Fruit fly (Drosophila melanogaster) whole organism, embryonic: ENCODE results near the gene CG2865.

Experiments used
- Awh ChIP-seq: fragments of 200-800 bp; sonication (Bioruptor generic); IDR thresholded peaks from 2 replicates; pipeline ENCODE4, ENCODE4 v1.3.6; 2022; ENCODE audit warnings: missing biosample characterization, missing genetic modification characterization
- BtbVII ChIP-seq: fragments of 200-800 bp; sonication (Bioruptor generic); optimal IDR thresholded peaks from 3 replicates; lab custom pipeline; 2017; ENCODE audit warnings: missing biosample characterization, mild to moderate bottlenecking, missing genetic modification characterization
- C15 ChIP-seq: fragments of 200-800 bp; sonication (Bioruptor generic); IDR thresholded peaks from 3 replicates; pipeline ENCODE4 v1.3.6; 2022; ENCODE audit warnings: missing biosample characterization, missing genetic modification characterization
- CG12104 ChIP-seq: fragments of 200-800 bp; sonication (Bioruptor generic); optimal IDR thresholded peaks from 3 replicates; lab custom pipeline; 2016; ENCODE audit warnings: missing biosample characterization, missing genetic modification characterization
- CG12219 ChIP-seq: fragments of 200-800 bp; sonication (Bioruptor generic); optimal IDR thresholded peaks from 3 replicates; lab custom pipeline; 2018; ENCODE audit warnings: missing biosample characterization, mild to moderate bottlenecking, missing genetic modification characterization
- CG12942 ChIP-seq: fragments of 200-800 bp; sonication (Bioruptor generic); optimal IDR thresholded peaks from 3 replicates; lab custom pipeline; 2016; ENCODE audit warnings: missing biosample characterization, missing genetic modification characterization
- CG13296 ChIP-seq: fragments of 200-800 bp; sonication (Bioruptor generic); optimal IDR thresholded peaks from 3 replicates; lab custom pipeline; 2018; ENCODE audit warnings: missing biosample characterization, mild to moderate bottlenecking, missing genetic modification characterization
- CG13624 ChIP-seq: fragments of 200-800 bp; sonication (Bioruptor generic); optimal IDR thresholded peaks from 2 replicates; lab custom pipeline; 2016; ENCODE audit warnings: missing biosample characterization, missing genetic modification characterization
- CG14441 ChIP-seq: fragments of 200-800 bp; sonication (Bioruptor generic); IDR thresholded peaks from 2 replicates; pipeline ENCODE4 v1.3.6; 2022; ENCODE audit warnings: missing biosample characterization, missing genetic modification characterization
- CG2202 ChIP-seq: fragments of 200-800 bp; sonication (Bioruptor generic); optimal IDR thresholded peaks from 2 replicates; lab custom pipeline; 2018; ENCODE audit warnings: missing biosample characterization, mild to moderate bottlenecking, missing genetic modification characterization
- CG30020 ChIP-seq: fragments of 200-800 bp; optimal IDR thresholded peaks from 2 replicates; lab custom pipeline; 2019; ENCODE audit warnings: missing biosample characterization, mild to moderate bottlenecking, missing genetic modification characterization, moderate library complexity
- CG3163 ChIP-seq: fragments of 200-800 bp; sonication (Bioruptor generic); optimal IDR thresholded peaks from 3 replicates; lab custom pipeline; 2016; ENCODE audit warnings: missing biosample characterization, missing genetic modification characterization
- CG32767 ChIP-seq: fragments of 200-800 bp; sonication (Bioruptor generic); IDR thresholded peaks from 2 replicates; pipeline ENCODE4 v1.3.6; 2022; ENCODE audit warnings: missing biosample characterization, missing genetic modification characterization
- CG4730 ChIP-seq: fragments of 200-800 bp; sonication (Bioruptor generic); IDR thresholded peaks from 2 replicates; pipeline ENCODE4 v1.3.6; 2022; ENCODE audit warnings: missing biosample characterization, missing genetic modification characterization
- CG5245 ChIP-seq: fragments of 200-800 bp; sonication (Bioruptor generic); optimal IDR thresholded peaks from 3 replicates; lab custom pipeline; 2016; ENCODE audit warnings: missing biosample characterization, missing genetic modification characterization
- CG6813 ChIP-seq: fragments of 200-800 bp; sonication (Bioruptor generic); optimal IDR thresholded peaks from 2 replicates; lab custom pipeline; 2017; ENCODE audit warnings: missing biosample characterization, missing genetic modification characterization, mild to moderate bottlenecking, moderate library complexity, missing genetic modification reagents
- CG8290 ChIP-seq, 3 experiments: fragments of 200-800 bp; sonication (Bioruptor generic); optimal IDR thresholded peaks; 2 replicates each; lab custom pipeline; 2016 to 2019; ENCODE audit warnings: missing biosample characterization in 3 of 3, missing genetic modification characterization in 3 of 3, mild to moderate bottlenecking in 2 of 3, moderate library complexity in 1 of 3
- Dek ChIP-seq: fragments of 200-800 bp; sonication (Bioruptor generic); optimal IDR thresholded peaks from 3 replicates; lab custom pipeline; 2019; ENCODE audit warnings: missing biosample characterization, mild to moderate bottlenecking, missing genetic modification characterization, moderate library complexity
- Dfd ChIP-seq, 2 experiments: fragments of >200 bp; optimal IDR thresholded peaks; 2 replicates each; lab custom pipeline; 2017; ENCODE audit warnings: missing biosample characterization in 2 of 2, missing genetic modification characterization in 2 of 2
- Dref ChIP-seq: fragments of 200-800 bp; sonication (Bioruptor generic); IDR thresholded peaks from 2 replicates; pipeline ENCODE4 v1.3.6; 2022; ENCODE audit warnings: missing biosample characterization, missing genetic modification characterization
- HmgZ ChIP-seq: fragments of 200-800 bp; sonication (Bioruptor generic); optimal IDR thresholded peaks from 2 replicates; lab custom pipeline; 2018; ENCODE audit warnings: missing biosample characterization, mild to moderate bottlenecking, missing genetic modification characterization
- Hr51 ChIP-seq, 2 experiments: fragments of 200-800 bp; sonication (Bioruptor generic); optimal IDR thresholded peaks; 2 replicates in 1 of 2; 3 replicates in 1 of 2; lab custom pipeline; 2016 to 2018; ENCODE audit warnings: missing biosample characterization in 2 of 2, missing genetic modification characterization in 2 of 2, mild to moderate bottlenecking in 1 of 2, moderate library complexity in 1 of 2
- NC2β ChIP-seq: fragments of 200-800 bp; sonication (Bioruptor generic); optimal IDR thresholded peaks from 2 replicates; lab custom pipeline; 2016; ENCODE audit warnings: missing biosample characterization, missing genetic modification characterization
- Neu2 ChIP-seq: fragments of 200-800 bp; sonication (Bioruptor generic); optimal IDR thresholded peaks from 3 replicates; lab custom pipeline; 2016; ENCODE audit warnings: missing biosample characterization, missing genetic modification characterization, borderline replicate concordance
- Ravus ChIP-seq: fragments of 200-800 bp; sonication (Bioruptor generic); IDR thresholded peaks from 2 replicates; pipeline ENCODE4 v1.3.6; 2022; ENCODE audit warnings: missing biosample characterization, missing genetic modification characterization
- Sry-δ ChIP-seq: fragments of 200-800 bp; sonication (Bioruptor generic); optimal IDR thresholded peaks from 2 replicates; lab custom pipeline; 2016; ENCODE audit warnings: missing biosample characterization, missing genetic modification characterization
- YL-1 ChIP-seq: fragments of 200-800 bp; sonication (Bioruptor generic); optimal IDR thresholded peaks from 3 replicates; lab custom pipeline; 2017; ENCODE audit warnings: missing biosample characterization, mild to moderate bottlenecking, missing genetic modification characterization
- ab ChIP-seq: fragments of 200-800 bp; sonication (Bioruptor generic); optimal IDR thresholded peaks from 2 replicates; lab custom pipeline; 2016; ENCODE audit warnings: missing biosample characterization, missing genetic modification characterization
- abd-A ChIP-seq: fragments of 200-800 bp; sonication (Bioruptor generic); optimal IDR thresholded peaks from 3 replicates; lab custom pipeline; 2019; ENCODE audit warnings: missing biosample characterization, mild to moderate bottlenecking, missing genetic modification characterization, moderate library complexity
- ash1 ChIP-seq: fragments of 200-800 bp; sonication (Bioruptor generic); optimal IDR thresholded peaks from 2 replicates; lab custom pipeline; 2018; ENCODE audit warnings: missing biosample characterization, mild to moderate bottlenecking, missing genetic modification characterization
- cg ChIP-seq: fragments of 200-800 bp; sonication (Bioruptor generic); optimal IDR thresholded peaks from 3 replicates; lab custom pipeline; 2019; ENCODE audit warnings: missing biosample characterization, mild to moderate bottlenecking, missing genetic modification characterization, moderate library complexity
- chm ChIP-seq: fragments of 200-800 bp; sonication (Bioruptor generic); IDR thresholded peaks from 2 replicates; pipeline ENCODE4 v1.3.6; 2022; ENCODE audit warnings: missing biosample characterization, missing genetic modification characterization
- ci ChIP-seq: fragments of 200-800 bp; sonication (Bioruptor generic); IDR thresholded peaks from 3 replicates; pipeline ENCODE4 v1.3.6; 2022; ENCODE audit warnings: missing biosample characterization, missing genetic modification characterization
- disco-r ChIP-seq: fragments of 200-800 bp; sonication (Bioruptor generic); optimal IDR thresholded peaks from 2 replicates; lab custom pipeline; 2016; ENCODE audit warnings: missing biosample characterization, missing genetic modification characterization
- esg ChIP-seq: fragments of 200-800 bp; sonication (Bioruptor generic); conservative IDR thresholded peaks from 2 replicates; pipeline ENCODE4 v1.3.6; 2022; ENCODE audit warnings: missing biosample characterization, missing genetic modification characterization
- fd102C ChIP-seq: fragments of 200-800 bp; sonication (Bioruptor generic); optimal IDR thresholded peaks from 2 replicates; lab custom pipeline; 2018; ENCODE audit warnings: missing biosample characterization, mild to moderate bottlenecking, missing genetic modification characterization, moderate library complexity
- fru ChIP-seq: fragments of >200 bp; optimal IDR thresholded peaks from 2 replicates; lab custom pipeline; 2017
- lbe ChIP-seq: fragments of 200-800 bp; sonication (Bioruptor generic); optimal IDR thresholded peaks from 2 replicates; lab custom pipeline; 2016; ENCODE audit warnings: missing biosample characterization, mild to moderate bottlenecking, missing genetic modification characterization
- lilli ChIP-seq: fragments of 200-800 bp; sonication (Bioruptor generic); optimal IDR thresholded peaks from 3 replicates; lab custom pipeline; 2016; ENCODE audit warnings: missing biosample characterization, missing genetic modification characterization
- maf-S ChIP-seq: fragments of 200-800 bp; sonication (Bioruptor generic); optimal IDR thresholded peaks from 2 replicates; lab custom pipeline; 2016; ENCODE audit warnings: missing biosample characterization, missing genetic modification characterization
- oc ChIP-seq: fragments of 200-800 bp; sonication (Bioruptor generic); optimal IDR thresholded peaks from 2 replicates; lab custom pipeline; 2018; ENCODE audit warnings: missing biosample characterization, mild to moderate bottlenecking, missing genetic modification characterization, moderate library complexity
- pum ChIP-seq: fragments of 200-800 bp; sonication (Bioruptor generic); optimal IDR thresholded peaks from 2 replicates; lab custom pipeline; 2016; ENCODE audit warnings: missing biosample characterization, missing genetic modification characterization
- pzg ChIP-seq: fragments of 200-800 bp; sonication (Bioruptor generic); optimal IDR thresholded peaks from 3 replicates; lab custom pipeline; 2018; ENCODE audit warnings: missing biosample characterization, mild to moderate bottlenecking, missing genetic modification characterization, moderate library complexity
- rib ChIP-seq: fragments of 200-800 bp; sonication (Bioruptor generic); IDR thresholded peaks from 2 replicates; pipeline ENCODE4 v1.3.6; 2022; ENCODE audit warnings: missing biosample characterization, missing genetic modification characterization
- shn ChIP-seq: fragments of 200-800 bp; sonication (Bioruptor generic); optimal IDR thresholded peaks from 3 replicates; lab custom pipeline; 2016; ENCODE audit warnings: missing biosample characterization, missing genetic modification characterization
- sim ChIP-seq: fragments of 200-800 bp; sonication (Bioruptor generic); IDR thresholded peaks from 2 replicates; pipeline ENCODE4 v1.3.6; 2022; ENCODE audit warnings: missing biosample characterization, missing genetic modification characterization
- tgo ChIP-seq: fragments of 200-800 bp; sonication (Bioruptor generic); IDR thresholded peaks from 3 replicates; pipeline ENCODE4 v1.3.6; 2022; ENCODE audit warnings: missing biosample characterization, missing genetic modification characterization
- wdn ChIP-seq: fragments of 200-800 bp; sonication (Bioruptor generic); IDR thresholded peaks from 2 replicates; pipeline ENCODE4 v1.3.6; 2022; ENCODE audit warnings: missing biosample characterization, missing genetic modification characterization
- yki ChIP-seq: fragments of >200 bp; optimal IDR thresholded peaks from 3 replicates; lab custom pipeline; 2018
- zfh1 ChIP-seq: fragments of 200-800 bp; sonication (Bioruptor generic); IDR thresholded peaks from 3 replicates; pipeline ENCODE4 v1.3.6; 2022; ENCODE audit warnings: missing biosample characterization, missing genetic modification characterization

CG2865 gene

dm6 chrX:2293294-2293988 lies at the start of gene CG2865 (continued):
- TF ChIP-seq CG12104 (GFP tag; lab: Kevin White, UChicago), result peak; percentile 94
- peak; percentile 81 for TF ChIP-seq cg
- peak; percentile 91 for TF ChIP-seq maf-S
- peak; percentile 89 for TF ChIP-seq CG2202 (tag; lab: Kevin White, UChicago)
- TF ChIP-seq Awh (GFP tag; lab: Robert Waterston, UW), result peak; percentile 67; the same call in 1 of the 2 replicates
- peak; percentile 17 for TF ChIP-seq ash1 (GFP tag; lab: Kevin White, UChicago)
- peak; percentile 98 for TF ChIP-seq CG13296
- peak; percentile 96 for TF ChIP-seq HmgZ
- TF ChIP-seq Dref (GFP tag; lab: Robert Waterston, UW), result no peak
- TF ChIP-seq lbe (GFP tag; lab: Kevin White, UChicago), result peak; percentile 92
- no peak for TF ChIP-seq Dfd (GFP tag; optimal IDR thresholded peaks at IDR 0.05; lab: Kevin White, UChicago)
- TF ChIP-seq yki, result peak; percentile 47
- peak; percentile 77; the same call in 1 of the 2 replicates for TF ChIP-seq sim (GFP tag; lab: Robert Waterston, UW)
- peak; percentile 97 for TF ChIP-seq BtbVII
- peak; percentile 99 for TF ChIP-seq CG3163
- peak; percentile 81 for TF ChIP-seq CG30020 (tag; lab: Kevin White, UChicago)
- TF ChIP-seq fru (lab: Kevin White, UChicago), result no peak
- TF ChIP-seq ab, result peak; percentile 82
- peak; percentile 90 for TF ChIP-seq CG32767 (GFP tag; lab: Robert Waterston, UW)
- TF ChIP-seq CG6813 (GFP tag; lab: Kevin White, UChicago), result peak; percentile 95
- TF ChIP-seq esg (GFP tag; lab: Robert Waterston, UW), result peak; percentile 85
- peak; percentile 62 for TF ChIP-seq Ravus (GFP tag; lab: Robert Waterston, UW)
- TF ChIP-seq chm, result peak; percentile 86
- peak; percentile 85 for TF ChIP-seq YL-1 (GFP tag; lab: Kevin White, UChicago)
- peak; percentile 62 for TF ChIP-seq CG8290 (GFP tag; optimal IDR thresholded peaks at IDR 0.05; lab: Kevin White, UChicago)
- peak; percentile 70 to 88 for TF ChIP-seq CG8290 (tag; optimal IDR thresholded peaks at IDR 0.05; lab: Kevin White, UChicago)
- TF ChIP-seq lilli (GFP tag; lab: Kevin White, UChicago), result peak; percentile 94
- peak; percentile 89 for TF ChIP-seq shn (GFP tag; lab: Kevin White, UChicago)
- peak; percentile 76 for TF ChIP-seq Neu2
- peak; percentile 82 for TF ChIP-seq CG14441 (GFP tag; lab: Robert Waterston, UW)
- no peak; the same call in none of the 3 replicates for TF ChIP-seq zfh1 (GFP tag; lab: Robert Waterston, UW)
- peak; percentile 84 to 97 for TF ChIP-seq Hr51 (GFP tag; optimal IDR thresholded peaks at IDR 0.05; lab: Kevin White, UChicago)
- TF ChIP-seq CG12219 (GFP tag; lab: Kevin White, UChicago), result peak; percentile 95
- TF ChIP-seq Dek (tag; lab: Kevin White, UChicago), result peak; percentile 94
- TF ChIP-seq wdn (GFP tag; lab: Robert Waterston, UW), result peak; percentile 71
- TF ChIP-seq CG12942 (GFP tag; lab: Kevin White, UChicago), result peak; percentile 76
- TF ChIP-seq pzg, result peak; percentile 6
- TF ChIP-seq Sry-δ (GFP tag; lab: Kevin White, UChicago), result peak; percentile 52
- TF ChIP-seq CG13624 (GFP tag; lab: Kevin White, UChicago), result peak; percentile 96
- peak; percentile 87 for TF ChIP-seq ci (GFP tag; lab: Robert Waterston, UW)
- peak; percentile 92 for TF ChIP-seq tgo (GFP tag; lab: Robert Waterston, UW)
- TF ChIP-seq rib (GFP tag; lab: Robert Waterston, UW), result peak; percentile 73
- peak; percentile 96 for TF ChIP-seq abd-A (tag; lab: Kevin White, UChicago)
- peak; percentile 88 for TF ChIP-seq oc (tag; lab: Kevin White, UChicago)
- TF ChIP-seq C15 (GFP tag; lab: Robert Waterston, UW), result peak; percentile 60; the same call in 1 of the 3 replicates
- TF ChIP-seq CG4730 (GFP tag; lab: Robert Waterston, UW), result peak; percentile 78
- peak; percentile 57 for TF ChIP-seq fd102C
- TF ChIP-seq NC2β (GFP tag; lab: Kevin White, UChicago), result peak; percentile 82
- peak; percentile 92 for TF ChIP-seq pum (GFP tag; lab: Kevin White, UChicago)
- peak; percentile 71 for TF ChIP-seq CG5245 (GFP tag; lab: Kevin White, UChicago)
- TF ChIP-seq disco-r (GFP tag; lab: Kevin White, UChicago), result peak; percentile 93
